Worm (Caenorhabditis elegans) whole organism, early embryonic: ENCODE data around the gene T13C2.3.

ENCODE experiments used
- B0310.2 ChIP-seq: sonication (generic microtip); optimal IDR thresholded peaks from 2 replicates; lab custom pipeline; 2016; ENCODE audit warnings: mild to moderate bottlenecking, missing genetic modification characterization, missing compliant biosample characterization
- F13C5.2 ChIP-seq: sonication (generic microtip); optimal IDR thresholded peaks from 2 replicates; lab custom pipeline; 2017; ENCODE audit warnings: mild to moderate bottlenecking, missing genetic modification characterization, inconsistent platforms, missing compliant biosample characterization
- ama-1 ChIP-seq: fragments of 150-350 bp; optimal IDR thresholded peaks from 2 replicates; lab custom pipeline; 2014
- ceh-13 ChIP-seq: fragments of 200-800 bp; sonication (Bioruptor generic); optimal IDR thresholded peaks from 2 replicates; lab custom pipeline; 2018; ENCODE audit warnings: mild to moderate bottlenecking, missing genetic modification characterization, missing compliant biosample characterization
- ceh-36 ChIP-seq: sonication (generic microtip); optimal IDR thresholded peaks from 2 replicates; lab custom pipeline; 2016; ENCODE audit warnings: missing genetic modification characterization, inconsistent platforms, missing compliant biosample characterization
- flt-1 ChIP-seq: fragments of 200-800 bp; sonication (Bioruptor generic); IDR thresholded peaks from 2 replicates; pipeline ENCODE4 v1.3.6; 2022; ENCODE audit warnings: missing genetic modification characterization, missing compliant biosample characterization
- hmbx-1 ChIP-seq: sonication (generic microtip); optimal IDR thresholded peaks from 2 replicates; lab custom pipeline; 2016; ENCODE audit warnings: mild to moderate bottlenecking, missing genetic modification characterization, missing compliant biosample characterization
- hmg-4 ChIP-seq: fragments of 200-800 bp; sonication (Bioruptor generic); optimal IDR thresholded peaks from 2 replicates; lab custom pipeline; 2018; ENCODE audit warnings: mild to moderate bottlenecking, missing genetic modification characterization, missing compliant biosample characterization
- hnd-1 ChIP-seq: sonication (generic microtip); optimal IDR thresholded peaks from 2 replicates; lab custom pipeline; 2016; ENCODE audit warnings: missing genetic modification characterization, missing compliant biosample characterization
- pes-1 ChIP-seq: fragments of 200-800 bp; sonication (Bioruptor generic); IDR thresholded peaks from 2 replicates; pipeline ENCODE4 v1.3.6; 2022; ENCODE audit warnings: missing genetic modification reagents, missing genetic modification characterization, missing compliant biosample characterization
- scrt-1 ChIP-seq: fragments of 200-800 bp; sonication (Bioruptor generic); IDR thresholded peaks from 2 replicates; pipeline ENCODE4 v1.3.6; 2022; ENCODE audit warnings: missing genetic modification characterization, missing compliant biosample characterization
- sea-1 ChIP-seq: fragments of 200-800 bp; sonication (Bioruptor generic); conservative IDR thresholded peaks from 2 replicates; pipeline ENCODE4 v1.3.6; 2022; ENCODE audit warnings: missing genetic modification characterization, missing compliant biosample characterization
- tbx-37 ChIP-seq: fragments of 200-800 bp; sonication (Bioruptor generic); conservative IDR thresholded peaks from 2 replicates; pipeline ENCODE4 v1.3.6; 2022; ENCODE audit warnings: missing genetic modification reagents, missing genetic modification characterization, missing compliant biosample characterization

ce11 chrII:6838977-6839376 is 49.9 kb downstream of the T13C2.3 start:
- TF ChIP-seq ama-1 (lab: Kevin White, UChicago) (no peak), hmbx-1 (tag; lab: Kevin White, UChicago) (no peak), ceh-36 (tag; lab: Kevin White, UChicago) (peak; percentile 40), hnd-1 (tag; lab: Kevin White, UChicago) (no peak), flt-1 (GFP tag; lab: Robert Waterston, UW) (no peak), sea-1 (GFP tag; lab: Robert Waterston, UW) (no peak), B0310.2 (tag; lab: Kevin White, UChicago) (no peak), F13C5.2 (tag; lab: Kevin White, UChicago) (no peak), tbx-37 (GFP tag; lab: Robert Waterston, UW) (no peak), ceh-13 (GFP tag; lab: Kevin White, UChicago) (no peak), hmg-4 (GFP tag; lab: Kevin White, UChicago) (no peak), scrt-1 (GFP tag; lab: Robert Waterston, UW) (no peak), pes-1 (GFP tag; lab: Robert Waterston, UW) (no peak)
